Fruit fly (Drosophila melanogaster) whole organism, wandering third instar larva: ENCODE measurements around the gene CG4362.
A peak's percentile ranks its signal among the peaks of the same experiment; 100 is the strongest.

Source experiments
- CG32264 ChIP-seq: fragments of 200-800 bp; sonication (Bioruptor generic); optimal IDR thresholded peaks from 2 replicates; lab custom pipeline; 2016; ENCODE audit warnings: missing biosample characterization, missing genetic modification characterization
- CrebA ChIP-seq: fragments of 200-800 bp; sonication (Bioruptor generic); optimal IDR thresholded peaks from 2 replicates; lab custom pipeline; 2016; ENCODE audit warnings: missing biosample characterization, mild to moderate bottlenecking, missing genetic modification characterization, borderline replicate concordance
- Dfd ChIP-seq: fragments of >200 bp; optimal IDR thresholded peaks from 2 replicates; lab custom pipeline; 2017; ENCODE audit warnings: missing biosample characterization, missing genetic modification characterization
- GATAd ChIP-seq: sonication (Bioruptor generic); optimal IDR thresholded peaks from 2 replicates; lab custom pipeline; 2016; ENCODE audit warnings: missing biosample characterization, missing genetic modification characterization
- HLH106 ChIP-seq: fragments of 200-800 bp; optimal IDR thresholded peaks from 3 replicates; lab custom pipeline; 2019; ENCODE audit warnings: missing biosample characterization, mild to moderate bottlenecking, missing genetic modification characterization, moderate library complexity
- Hnf4 ChIP-seq: fragments of 200-800 bp; sonication (Bioruptor generic); optimal IDR thresholded peaks from 2 replicates; lab custom pipeline; 2016; ENCODE audit warnings: missing biosample characterization, mild to moderate bottlenecking, missing genetic modification characterization
- Hr78 ChIP-seq: fragments of >200 bp; optimal IDR thresholded peaks from 2 replicates; lab custom pipeline; 2017; ENCODE audit warnings: missing biosample characterization, missing genetic modification characterization
- Jra ChIP-seq: sonication (Bioruptor generic); optimal IDR thresholded peaks from 2 replicates; lab custom pipeline; 2016; ENCODE audit warnings: missing biosample characterization, missing genetic modification characterization
- Mio ChIP-seq: sonication (Bioruptor generic); optimal IDR thresholded peaks from 2 replicates; lab custom pipeline; 2016; ENCODE audit warnings: missing biosample characterization, missing genetic modification characterization
- Myc ChIP-seq: fragments of >200 bp; optimal IDR thresholded peaks from 2 replicates; lab custom pipeline; 2017
- N ChIP-seq: fragments of >200 bp; optimal IDR thresholded peaks from 2 replicates; lab custom pipeline; 2018; ENCODE audit warnings: missing biosample characterization, missing external identifiers, missing genetic modification characterization
- OdsH ChIP-seq: fragments of 200-800 bp; sonication (Bioruptor generic); optimal IDR thresholded peaks from 2 replicates; lab custom pipeline; 2016; ENCODE audit warnings: missing biosample characterization, mild to moderate bottlenecking, missing genetic modification characterization
- Rel ChIP-seq, 2 experiments: fragments of 200-800 bp; sonication (Bioruptor generic) in 1 of 2; optimal IDR thresholded peaks; 2 replicates in 1 of 2; 3 replicates in 1 of 2; lab custom pipeline; 2016 to 2019; ENCODE audit warnings: mild to moderate bottlenecking in 2 of 2, missing biosample characterization in 2 of 2, missing genetic modification characterization in 2 of 2, moderate library complexity in 1 of 2
- Sp1 ChIP-seq: fragments of 200-800 bp; sonication (Bioruptor generic); optimal IDR thresholded peaks from 3 replicates; lab custom pipeline; 2019; ENCODE audit warnings: missing biosample characterization, mild to moderate bottlenecking, missing genetic modification characterization, moderate library complexity
- Vsx2 ChIP-seq: fragments of 200-300, 225-300 bp; sonication (Bioruptor generic); optimal IDR thresholded peaks from 2 replicates; lab custom pipeline; 2018; ENCODE audit warnings: missing biosample characterization, missing genetic modification characterization; ENCODE audit not compliant: partially characterized antibody
- br ChIP-seq: fragments of 200-800 bp; sonication (Bioruptor generic); optimal IDR thresholded peaks from 2 replicates; lab custom pipeline; 2016; ENCODE audit warnings: missing biosample characterization, missing genetic modification characterization
- brk ChIP-seq: fragments of 200-800 bp; sonication (Bioruptor generic); optimal IDR thresholded peaks from 2 replicates; lab custom pipeline; 2016; ENCODE audit warnings: missing biosample characterization, mild to moderate bottlenecking, missing genetic modification characterization
- dmrt93B ChIP-seq: fragments of 200-800 bp; sonication (Bioruptor generic); optimal IDR thresholded peaks from 2 replicates; lab custom pipeline; 2018; ENCODE audit warnings: missing biosample characterization, mild to moderate bottlenecking, missing genetic modification characterization
- dsf ChIP-seq: sonication (Bioruptor generic); optimal IDR thresholded peaks from 2 replicates; lab custom pipeline; 2016; ENCODE audit warnings: missing biosample characterization, missing genetic modification characterization, borderline replicate concordance
- ey ChIP-seq: fragments of 200-800 bp; sonication (Bioruptor generic); optimal IDR thresholded peaks from 2 replicates; lab custom pipeline; 2016; ENCODE audit warnings: missing biosample characterization, missing genetic modification characterization
- fru ChIP-seq: fragments of 200-800 bp; sonication (Bioruptor generic); optimal IDR thresholded peaks from 3 replicates; lab custom pipeline; 2016; ENCODE audit warnings: missing biosample characterization, mild to moderate bottlenecking, missing genetic modification characterization
- h ChIP-seq: fragments of 200-800 bp; sonication (Bioruptor generic); optimal IDR thresholded peaks from 3 replicates; lab custom pipeline; 2016; ENCODE audit warnings: missing biosample characterization, mild to moderate bottlenecking, missing genetic modification characterization
- lola ChIP-seq: fragments of >200 bp; optimal IDR thresholded peaks from 2 replicates; lab custom pipeline; 2017; ENCODE audit warnings: missing biosample characterization, missing genetic modification characterization
- pan ChIP-seq: fragments of >200 bp; optimal IDR thresholded peaks from 2 replicates; lab custom pipeline; 2017
- psq ChIP-seq: fragments of 200-800 bp; sonication (Bioruptor generic); optimal IDR thresholded peaks from 3 replicates; lab custom pipeline; 2017; ENCODE audit warnings: missing biosample characterization, mild to moderate bottlenecking, missing genetic modification characterization, moderate library complexity
- sage ChIP-seq: fragments of 200-800 bp; sonication (Bioruptor generic); optimal IDR thresholded peaks from 2 replicates; lab custom pipeline; 2016; ENCODE audit warnings: missing biosample characterization, mild to moderate bottlenecking, missing genetic modification characterization
- sv ChIP-seq: fragments of 200-800 bp; sonication (Bioruptor generic); optimal IDR thresholded peaks from 3 replicates; lab custom pipeline; 2016; ENCODE audit warnings: missing biosample characterization, missing genetic modification characterization
- tai ChIP-seq: sonication (Bioruptor generic); optimal IDR thresholded peaks from 2 replicates; lab custom pipeline; 2016; ENCODE audit warnings: missing biosample characterization, missing genetic modification characterization
- usp ChIP-seq: fragments of >200 bp; optimal IDR thresholded peaks from 2 replicates; lab custom pipeline; 2017; ENCODE audit warnings: missing biosample characterization, missing genetic modification characterization
- woc ChIP-seq: sonication (Bioruptor generic); optimal IDR thresholded peaks from 2 replicates; lab custom pipeline; 2016; ENCODE audit warnings: missing biosample characterization, mild to moderate bottlenecking, missing genetic modification characterization

The CG4362 gene

DNA sequence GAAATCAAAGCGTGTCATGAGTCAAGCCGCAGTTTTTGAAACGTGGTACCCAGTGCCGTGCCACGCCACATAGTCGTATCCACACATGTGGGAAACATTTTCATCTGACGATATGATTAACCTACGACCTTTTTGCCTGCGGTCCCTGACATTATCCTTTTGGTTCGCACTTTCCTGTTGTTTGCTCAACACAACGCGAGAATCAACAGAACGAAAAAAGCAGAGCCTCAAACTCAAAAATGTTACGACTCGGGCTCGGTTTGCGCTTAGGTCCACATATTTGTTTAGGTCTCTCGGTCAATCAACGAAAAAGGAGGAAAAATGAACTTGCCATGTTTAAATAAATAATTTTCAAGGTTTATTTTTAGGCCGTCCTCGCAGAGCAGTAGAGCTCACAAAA is 31.3 kb downstream of the CG4362 start:
- TF ChIP-seq Hnf4 (GFP tag; lab: Kevin White, UChicago) (no peak), Dfd (no peak), Jra (GFP tag; lab: Kevin White, UChicago) (no peak), sv (GFP tag; lab: Kevin White, UChicago) (no peak)
- TF ChIP-seq, all 38 proteins: peak for 0

DNA sequence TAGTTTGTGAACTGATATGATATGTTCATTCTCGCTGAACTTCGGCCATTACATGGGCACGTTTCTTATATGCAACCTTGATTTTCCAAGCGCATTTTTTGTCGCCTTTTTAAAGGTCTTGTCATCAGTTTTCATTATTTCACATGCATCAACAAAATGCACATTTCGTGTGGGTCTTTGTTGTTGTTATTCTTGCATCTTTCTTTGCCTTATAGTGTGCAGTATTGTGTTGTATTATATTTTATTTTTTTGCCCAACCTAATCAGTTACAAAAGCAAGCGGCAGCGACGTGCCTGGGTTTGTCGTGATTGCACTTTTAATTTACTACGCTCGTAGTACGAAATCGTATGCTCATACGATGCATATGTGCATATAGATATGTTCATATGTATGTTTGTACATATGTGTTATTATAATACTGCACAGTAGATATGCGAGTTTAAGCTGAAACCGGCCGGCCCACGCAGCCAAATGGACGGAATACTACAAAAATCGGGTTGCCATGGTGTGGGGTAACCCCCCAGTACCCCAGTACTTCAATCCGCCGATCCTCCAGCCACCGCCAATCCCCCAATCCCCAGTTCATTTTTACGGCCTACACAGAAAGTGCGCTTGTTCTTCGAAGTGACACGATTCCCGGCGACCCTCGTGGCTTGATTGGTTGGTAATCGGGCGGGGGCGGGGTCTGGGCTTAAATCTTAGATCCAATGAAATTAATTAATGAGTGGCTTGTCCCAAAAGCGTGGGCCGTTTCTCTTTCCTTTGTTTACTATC is 32.6 kb downstream of the CG4362 start:
- no peak for TF ChIP-seq N
- no peak for TF ChIP-seq Rel (GFP tag; optimal IDR thresholded peaks at IDR 0.05; lab: Kevin White, UChicago)
- TF ChIP-seq Rel (tag; optimal IDR thresholded peaks at IDR 0.05; lab: Kevin White, UChicago) = peak; percentile 17

DNA sequence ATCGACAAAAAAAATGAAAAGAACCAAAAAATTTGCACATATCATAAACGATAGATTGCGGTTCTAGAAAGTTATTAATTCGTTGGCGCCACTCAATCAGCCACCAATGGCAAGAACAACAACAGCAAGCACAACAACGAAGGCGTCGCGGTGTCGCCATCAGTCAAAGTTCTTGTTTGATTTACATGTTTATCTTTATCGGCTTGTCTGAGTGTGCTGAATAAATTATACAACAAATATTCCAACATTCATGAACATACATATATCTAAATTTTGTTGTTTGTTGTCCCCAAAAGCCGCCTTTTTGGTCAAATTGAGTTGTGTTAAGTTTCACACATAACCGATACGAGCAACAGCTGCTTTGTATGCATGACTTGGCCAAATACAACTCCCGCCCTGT is 33.8 kb downstream of the CG4362 start:
- no peak for TF ChIP-seq dmrt93B (GFP tag; lab: Kevin White, UChicago)
- TF ChIP-seq ey = no peak
- TF ChIP-seq tai (GFP tag; lab: Kevin White, UChicago) = no peak
- no peak for TF ChIP-seq pan (lab: Kevin White, UChicago)
- TF ChIP-seq Sp1 (GFP tag; lab: Kevin White, UChicago) = no peak
- TF ChIP-seq HLH106 (tag; lab: Kevin White, UChicago) = no peak
- no peak for TF ChIP-seq Dfd
- TF ChIP-seq woc (GFP tag; lab: Kevin White, UChicago) = no peak
- TF ChIP-seq h (GFP tag; lab: Kevin White, UChicago) = no peak
- TF ChIP-seq brk = no peak
- no peak for TF ChIP-seq lola
- TF ChIP-seq dsf (GFP tag; lab: Kevin White, UChicago) = no peak
- TF ChIP-seq GATAd (GFP tag; lab: Kevin White, UChicago) = no peak
- TF ChIP-seq fru (GFP tag; lab: Kevin White, UChicago) = no peak
- no peak for TF ChIP-seq OdsH (GFP tag; lab: Kevin White, UChicago)
- no peak for TF ChIP-seq usp
- TF ChIP-seq Rel (GFP tag; optimal IDR thresholded peaks at IDR 0.05; lab: Kevin White, UChicago) = no peak
- TF ChIP-seq Rel (tag; optimal IDR thresholded peaks at IDR 0.05; lab: Kevin White, UChicago) = no peak
- no peak for TF ChIP-seq Myc (lab: Kevin White, UChicago)
- no peak for TF ChIP-seq psq (GFP tag; lab: Kevin White, UChicago)

DNA sequence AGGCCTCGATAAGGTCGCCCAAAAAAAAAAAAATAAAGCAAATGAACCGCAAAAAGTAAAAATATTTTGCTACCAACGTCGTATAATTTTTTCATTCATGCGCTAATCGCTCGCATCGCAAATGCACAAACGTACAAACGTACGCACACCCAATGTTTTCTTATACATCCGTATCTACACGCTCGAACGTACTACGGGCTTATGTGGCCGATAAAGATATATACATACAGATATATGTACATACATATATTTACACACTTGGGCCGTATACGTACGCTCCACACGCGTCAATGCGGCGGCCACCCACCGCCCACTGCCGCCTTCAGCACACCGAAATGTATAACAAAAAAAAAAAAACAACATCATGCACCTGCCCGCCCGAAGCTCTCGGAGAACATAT is 41.4 kb downstream of the CG4362 start:
- TF ChIP-seq CrebA (GFP tag; lab: Kevin White, UChicago) (peak; percentile 81), Rel (GFP tag; optimal IDR thresholded peaks at IDR 0.05; lab: Kevin White, UChicago) (peak; percentile 63), Rel (tag; optimal IDR thresholded peaks at IDR 0.05; lab: Kevin White, UChicago) (no peak), fru (GFP tag; lab: Kevin White, UChicago) (no peak), h (GFP tag; lab: Kevin White, UChicago) (peak; percentile 31)

DNA sequence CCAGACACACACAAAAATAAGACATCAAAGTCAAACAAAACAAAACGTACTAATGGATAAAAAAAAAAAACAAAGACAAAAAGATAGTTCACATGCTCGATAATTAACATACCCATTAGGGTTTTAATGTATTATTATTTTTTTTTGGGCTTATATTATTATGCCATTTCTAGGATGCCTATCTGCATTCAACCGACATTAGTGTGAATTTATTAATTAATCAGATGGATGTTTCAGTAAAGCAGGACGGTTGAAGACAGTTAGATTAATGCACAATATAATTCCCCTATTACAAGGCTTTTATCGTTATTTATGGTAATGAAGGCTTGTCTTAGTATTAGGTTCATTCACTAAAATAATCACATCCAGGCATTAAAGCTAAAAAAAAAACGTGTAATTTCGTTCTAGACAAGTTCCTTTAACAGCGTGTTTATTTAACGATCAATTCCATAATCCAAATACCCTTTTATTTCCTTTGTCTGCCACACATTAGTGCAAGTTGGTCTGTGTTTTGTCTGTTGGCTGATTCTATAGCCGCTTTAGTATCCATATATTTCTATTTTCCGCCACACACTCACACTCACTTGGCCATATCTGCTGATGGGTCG is 42.0 kb downstream of the CG4362 start:
- TF ChIP-seq Jra (GFP tag; lab: Kevin White, UChicago) (no peak), Mio (GFP tag; lab: Kevin White, UChicago) (no peak), usp (no peak), Myc (lab: Kevin White, UChicago) (no peak), br (no peak), sage (GFP tag; lab: Kevin White, UChicago) (no peak), Vsx2 (GFP tag; lab: Kevin White, UChicago) (no peak), Hr78 (GFP tag; lab: Kevin White, UChicago) (no peak), CrebA (GFP tag; lab: Kevin White, UChicago) (no peak), lola (no peak), CG32264 (GFP tag; lab: Kevin White, UChicago) (no peak)
